Fruit fly (Drosophila melanogaster): Measurements from ENCODE around the gene sloth1.
A peak's percentile ranks its signal among the peaks of the same experiment; 100 is the strongest.

Gene sloth1

DNA sequence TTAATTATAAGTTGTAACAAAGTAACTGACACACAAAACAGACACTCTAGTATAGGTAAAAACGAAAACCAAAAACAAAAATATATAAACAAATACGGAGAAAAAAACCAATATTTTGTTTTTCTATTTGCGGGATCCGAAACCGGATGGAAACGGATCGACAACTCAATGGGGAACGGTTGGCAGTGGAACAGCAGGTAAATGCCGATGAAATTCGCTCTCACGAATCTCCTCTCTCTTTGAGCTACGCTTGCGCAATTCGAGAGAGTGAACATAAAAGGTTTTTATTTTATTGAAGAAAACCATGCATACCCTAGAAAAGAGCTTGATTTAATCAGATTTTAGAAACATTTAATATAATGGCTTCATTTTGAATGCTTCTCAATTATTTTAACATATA lies 24.1 kb upstream of the sloth1 start:
- TF ChIP-seq CG31627 (GFP tag; optimal IDR thresholded peaks at IDR 0.05) (no peak), Eip78C (GFP tag) (no peak), Sox15 (GFP tag; optimal IDR thresholded peaks at IDR 0.05) (no peak), CG9139 (GFP tag; optimal IDR thresholded peaks at IDR 0.05) (peak; percentile 15), ss (GFP tag; optimal IDR thresholded peaks at IDR 0.05) (no peak), Sox14 (GFP tag; optimal IDR thresholded peaks at IDR 0.05) (no peak), CG34406 (GFP tag; optimal IDR thresholded peaks at IDR 0.05) (no peak), cyc (GFP tag; optimal IDR thresholded peaks at IDR 0.05) (no peak), spab (GFP tag; optimal IDR thresholded peaks at IDR 0.05) (no peak), Eip93F (GFP tag; optimal IDR thresholded peaks at IDR 0.05) (no peak), CG7368 (GFP tag; optimal IDR thresholded peaks at IDR 0.05) (no peak), dsx (GFP tag; optimal IDR thresholded peaks at IDR 0.05; ENCODE audit: poor library complexity, severe bottlenecking) (peak; percentile 24)

DNA sequence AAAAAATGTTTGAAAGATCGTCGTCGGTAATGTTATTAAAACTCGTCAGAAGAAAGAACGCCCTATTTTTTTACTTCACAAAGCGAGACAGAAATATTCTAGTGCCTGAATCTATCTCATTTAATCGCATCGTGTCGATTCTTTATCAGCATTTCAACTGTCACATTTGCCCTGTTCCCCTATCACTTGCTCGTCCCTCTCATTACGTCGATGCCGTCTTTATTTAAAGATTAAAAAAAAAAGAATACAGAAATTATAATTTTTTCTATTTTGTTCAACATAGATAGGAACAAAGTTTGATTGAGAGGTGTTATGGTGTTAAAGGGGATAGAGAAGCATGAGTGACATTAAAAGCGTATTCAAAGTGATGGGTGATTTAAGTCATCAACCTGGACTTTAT lies 23.1 kb upstream of the sloth1 start:
- TF ChIP-seq svp (GFP tag) (peak; percentile 91), Hr38 (GFP tag; optimal IDR thresholded peaks at IDR 0.05) (no peak)

DNA sequence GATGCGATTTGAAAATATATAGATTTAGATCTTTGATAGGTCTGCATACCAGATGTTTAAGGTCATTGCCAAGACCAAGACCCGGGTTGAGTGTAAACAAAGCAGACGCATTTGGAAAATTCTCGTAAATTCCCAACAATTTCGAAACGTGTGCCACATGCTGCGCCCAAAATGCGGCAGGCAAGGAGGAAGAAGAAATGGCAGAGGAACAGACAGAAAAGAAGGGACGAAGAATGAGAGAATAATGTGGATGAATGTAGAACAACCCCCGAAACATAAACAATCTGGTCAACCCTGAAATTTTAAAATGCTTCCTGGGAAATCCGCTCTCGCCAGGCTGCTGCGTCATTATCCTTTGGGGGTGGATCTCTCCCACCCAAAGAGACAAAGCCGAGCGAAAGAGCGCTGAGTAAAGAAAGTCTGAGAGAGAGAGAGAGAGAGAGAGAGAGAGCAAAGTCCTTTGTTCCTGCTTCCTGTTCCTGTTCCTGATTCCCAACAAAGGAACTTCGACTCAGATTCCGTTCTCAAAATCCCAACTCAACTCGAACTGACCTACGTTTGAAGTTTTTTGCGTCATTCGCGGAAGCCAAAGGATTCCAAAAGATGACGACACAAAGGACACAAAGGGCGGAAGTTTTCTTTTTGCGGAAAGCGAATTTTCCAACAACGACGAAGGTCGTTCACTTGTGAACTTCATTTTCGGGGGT lies 22.4 kb upstream of the sloth1 start:
- TF ChIP-seq net (GFP tag; optimal IDR thresholded peaks at IDR 0.05) (no peak), Smox (GFP tag; optimal IDR thresholded peaks at IDR 0.05) (no peak), Gug (GFP tag; IDR thresholded peaks at IDR 0.05) (no peak), fkh (GFP tag; optimal IDR thresholded peaks at IDR 0.05) (no peak)

DNA sequence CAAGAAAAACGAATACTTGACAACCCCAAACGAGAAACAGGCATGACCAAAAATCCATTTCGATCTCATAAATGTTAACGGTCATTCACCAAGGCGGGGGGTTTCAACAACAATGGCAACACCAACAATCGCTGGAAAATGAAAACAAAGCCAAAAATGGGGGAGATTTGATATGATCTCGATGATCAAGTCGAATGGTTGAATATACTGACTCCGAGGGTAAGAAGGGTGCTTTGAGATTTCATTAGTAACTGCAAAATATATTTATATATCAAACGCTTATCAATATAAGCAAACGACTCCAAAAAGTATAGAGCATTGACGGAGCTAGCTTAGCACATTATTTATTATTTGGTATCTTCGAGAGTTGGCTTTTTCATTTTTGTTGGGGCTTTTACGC lies 21.1 kb upstream of the sloth1 start:
- TF ChIP-seq Eip93F (GFP tag; optimal IDR thresholded peaks at IDR 0.05): peak; percentile 7
- no peak for TF ChIP-seq CG8319 (GFP tag; optimal IDR thresholded peaks at IDR 0.05)
- TF ChIP-seq Blimp-1 (GFP tag; optimal IDR thresholded peaks at IDR 0.05): no peak
- peak; percentile 71 for TF ChIP-seq Eip78C (GFP tag)
- 0 out of 2 replicates have a peak, but pooled peaks have one; percentile 11 for TF ChIP-seq CG15336 (GFP tag; IDR thresholded peaks at IDR 0.05)
- peak; percentile 59 for TF ChIP-seq svp (GFP tag)
- TF ChIP-seq esn (GFP tag; optimal IDR thresholded peaks at IDR 0.05): peak; percentile 31
- TF ChIP-seq Hr4 (GFP tag; optimal IDR thresholded peaks at IDR 0.05): no peak
- no peak for TF ChIP-seq CG6792 (GFP tag; optimal IDR thresholded peaks at IDR 0.05)
- peak; percentile 47 for TF ChIP-seq topi (GFP tag; optimal IDR thresholded peaks at IDR 0.05)
- peak; percentile 0 for TF ChIP-seq Hr39 (GFP tag; optimal IDR thresholded peaks at IDR 0.05)
- TF ChIP-seq Eip75B (GFP tag; optimal IDR thresholded peaks at IDR 0.05): peak; percentile 18
- peak; percentile 28 for TF ChIP-seq lz (GFP tag; optimal IDR thresholded peaks at IDR 0.05)
- no peak for TF ChIP-seq CG6163 (GFP tag; IDR thresholded peaks at IDR 0.05)
- peak; percentile 41 for TF ChIP-seq Met (GFP tag; optimal IDR thresholded peaks at IDR 0.05)
- peak in 1 of 2 experiments; percentile 8 for TF ChIP-seq ss (GFP tag; optimal IDR thresholded peaks at IDR 0.05)
- TF ChIP-seq dac (GFP tag; optimal IDR thresholded peaks at IDR 0.05): no peak
- TF ChIP-seq CG32006 (GFP tag; optimal IDR thresholded peaks at IDR 0.05): peak; percentile 23
- peak; percentile 20 for TF ChIP-seq Sox102F (GFP tag; optimal IDR thresholded peaks at IDR 0.05)
- TF ChIP-seq CG3919 (GFP tag; optimal IDR thresholded peaks at IDR 0.05): peak; percentile 19
- no peak for TF ChIP-seq CG11902 (GFP tag; optimal IDR thresholded peaks at IDR 0.05)
- TF ChIP-seq Smox (GFP tag; optimal IDR thresholded peaks at IDR 0.05): peak; percentile 28
- peak; percentile 12 for TF ChIP-seq Sox14 (GFP tag; optimal IDR thresholded peaks at IDR 0.05)
- peak; percentile 39 for TF ChIP-seq cyc (GFP tag; optimal IDR thresholded peaks at IDR 0.05)
